Fruit fly (Drosophila melanogaster) whole organism, embryonic: Measurements from ENCODE around the gene CG17327.

Source experiments
- Bdp1 ChIP-seq: fragments of 200-800 bp; sonication (Bioruptor generic); optimal IDR thresholded peaks from 3 replicates; lab custom pipeline; 2016; ENCODE audit warnings: missing biosample characterization, missing genetic modification characterization
- CG10366 ChIP-seq: fragments of 200-800 bp; sonication (Bioruptor generic); IDR thresholded peaks from 2 replicates; pipeline ENCODE4 v1.3.6; 2022; ENCODE audit warnings: missing biosample characterization, missing genetic modification characterization
- CG10959 ChIP-seq: fragments of 200-800 bp; sonication (Bioruptor generic); IDR thresholded peaks from 2 replicates; pipeline ENCODE4 v1.3.6; 2022; ENCODE audit warnings: missing biosample characterization, missing genetic modification characterization
- CG10979 ChIP-seq: fragments of 200-800 bp; sonication (Bioruptor generic); optimal IDR thresholded peaks from 2 replicates; lab custom pipeline; 2018; ENCODE audit warnings: missing biosample characterization, mild to moderate bottlenecking, missing genetic modification characterization, moderate library complexity
- CG1233 ChIP-seq: fragments of 200-800 bp; sonication (Bioruptor generic); optimal IDR thresholded peaks from 4 replicates; lab custom pipeline; 2018; ENCODE audit warnings: missing biosample characterization, mild to moderate bottlenecking, missing genetic modification characterization
- CG14710 ChIP-seq: fragments of 200-800 bp; sonication (Bioruptor generic); optimal IDR thresholded peaks from 3 replicates; lab custom pipeline; 2019; ENCODE audit warnings: missing biosample characterization, mild to moderate bottlenecking, missing genetic modification characterization, moderate library complexity
- CG15514 ChIP-seq: fragments of 200-800 bp; sonication (Bioruptor generic); optimal IDR thresholded peaks from 3 replicates; lab custom pipeline; 2017; ENCODE audit warnings: missing biosample characterization, missing genetic modification characterization, mild to moderate bottlenecking, moderate library complexity, missing genetic modification reagents
- CG15601 ChIP-seq: fragments of 200-800 bp; sonication (Bioruptor generic); optimal IDR thresholded peaks from 3 replicates; lab custom pipeline; 2019; ENCODE audit warnings: missing biosample characterization, mild to moderate bottlenecking, missing genetic modification characterization, moderate library complexity
- CG1602 ChIP-seq: fragments of 200-800 bp; sonication (Bioruptor generic); optimal IDR thresholded peaks from 3 replicates; lab custom pipeline; 2016; ENCODE audit warnings: missing biosample characterization, missing genetic modification characterization
- CG16815 ChIP-seq: fragments of 200-800 bp; sonication (Bioruptor generic); optimal IDR thresholded peaks from 3 replicates; lab custom pipeline; 2017; ENCODE audit warnings: missing biosample characterization, mild to moderate bottlenecking, missing genetic modification characterization
- CG2678 ChIP-seq: fragments of 200-800 bp; sonication (Bioruptor generic); optimal IDR thresholded peaks from 3 replicates; lab custom pipeline; 2019; ENCODE audit warnings: missing biosample characterization, mild to moderate bottlenecking, missing genetic modification characterization, moderate library complexity
- CG32772 ChIP-seq: fragments of 200-800 bp; sonication (Bioruptor generic); IDR thresholded peaks from 2 replicates; pipeline ENCODE4 v1.3.6; 2022; ENCODE audit warnings: missing biosample characterization, missing genetic modification characterization
- CG34224 ChIP-seq: fragments of 200-800 bp; sonication (Bioruptor generic); IDR thresholded peaks from 3 replicates; pipeline ENCODE4 v1.3.6; 2022; ENCODE audit warnings: missing biosample characterization, missing genetic modification characterization; ENCODE audit not compliant: partially characterized antibody
- CG3847 ChIP-seq: fragments of 200-800 bp; sonication (Bioruptor generic); IDR thresholded peaks from 2 replicates; pipeline ENCODE4 v1.3.6; 2022; ENCODE audit warnings: missing biosample characterization, missing genetic modification characterization
- CG5953 ChIP-seq: fragments of 200-800 bp; sonication (Bioruptor generic); IDR thresholded peaks from 2 replicates; pipeline ENCODE4 v1.3.6; 2022; ENCODE audit warnings: missing biosample characterization, missing genetic modification characterization
- CG6683 ChIP-seq: fragments of 200-800 bp; sonication (Bioruptor generic); optimal IDR thresholded peaks from 2 replicates; lab custom pipeline; 2017; ENCODE audit warnings: missing biosample characterization, mild to moderate bottlenecking, missing genetic modification characterization, missing genetic modification reagents
- CG6689 ChIP-seq: fragments of 200-800 bp; sonication (Bioruptor generic); IDR thresholded peaks from 2 replicates; pipeline ENCODE4 v1.3.6; 2022; ENCODE audit warnings: missing biosample characterization, missing genetic modification characterization
- CG6765 ChIP-seq: fragments of 200-800 bp; sonication (Bioruptor generic); optimal IDR thresholded peaks from 3 replicates; lab custom pipeline; 2017; ENCODE audit warnings: missing biosample characterization, mild to moderate bottlenecking, missing genetic modification characterization
- CG7786 ChIP-seq: fragments of 200-800 bp; sonication (Bioruptor generic); optimal IDR thresholded peaks from 2 replicates; lab custom pipeline; 2016; ENCODE audit warnings: missing biosample characterization, missing genetic modification characterization
- Camta ChIP-seq: fragments of 200-800 bp; sonication (Bioruptor generic); optimal IDR thresholded peaks from 2 replicates; lab custom pipeline; 2016; ENCODE audit warnings: missing biosample characterization, missing genetic modification characterization
- CkIIα-i1 ChIP-seq: fragments of 200-800 bp; sonication (Bioruptor generic); IDR thresholded peaks from 2 replicates; pipeline ENCODE4 v1.3.6; 2022; ENCODE audit warnings: missing biosample characterization, missing genetic modification characterization
- Dfd ChIP-seq, 2 experiments: fragments of >200 bp; optimal IDR thresholded peaks; 2 replicates each; lab custom pipeline; 2017; ENCODE audit warnings: missing biosample characterization in 2 of 2, missing genetic modification characterization in 2 of 2
- Dref ChIP-seq: fragments of 200-800 bp; sonication (Bioruptor generic); IDR thresholded peaks from 2 replicates; pipeline ENCODE4 v1.3.6; 2022; ENCODE audit warnings: missing biosample characterization, missing genetic modification characterization
- Ets65A ChIP-seq: fragments of 200-800 bp; sonication (Bioruptor generic); peaks from one replicate; lab custom pipeline; 2016; ENCODE audit warnings: missing biosample characterization, missing genetic modification characterization
- HLH54F ChIP-seq: fragments of 200-800 bp; sonication (Bioruptor generic); optimal IDR thresholded peaks from 3 replicates; lab custom pipeline; 2016; ENCODE audit warnings: missing biosample characterization, missing genetic modification characterization
- Hmx ChIP-seq: fragments of 200-800 bp; sonication (Bioruptor generic); optimal IDR thresholded peaks from 2 replicates; lab custom pipeline; 2016; ENCODE audit warnings: missing biosample characterization, missing genetic modification characterization
- Hr78 ChIP-seq, 2 experiments: fragments of 200-800 bp in 1 of 2; fragments of >200 bp in 1 of 2; sonication (Bioruptor generic) in 1 of 2; optimal IDR thresholded peaks; 2 replicates each; lab custom pipeline; 2017 to 2019; ENCODE audit warnings: missing biosample characterization in 2 of 2, missing genetic modification characterization in 2 of 2, mild to moderate bottlenecking in 1 of 2, moderate library complexity in 1 of 2
- MBD-R2 ChIP-seq: fragments of 200-800 bp; sonication (Bioruptor generic); IDR thresholded peaks from 2 replicates; pipeline ENCODE4 v1.3.6; 2022; ENCODE audit warnings: missing biosample characterization, missing genetic modification characterization
- Ravus ChIP-seq: fragments of 200-800 bp; sonication (Bioruptor generic); IDR thresholded peaks from 2 replicates; pipeline ENCODE4 v1.3.6; 2022; ENCODE audit warnings: missing biosample characterization, missing genetic modification characterization
- Sox100B ChIP-seq: fragments of 200-800 bp; sonication (Bioruptor generic); optimal IDR thresholded peaks from 3 replicates; lab custom pipeline; 2018; ENCODE audit warnings: missing biosample characterization, mild to moderate bottlenecking, missing genetic modification characterization
- ash1 ChIP-seq: fragments of 200-800 bp; sonication (Bioruptor generic); optimal IDR thresholded peaks from 2 replicates; lab custom pipeline; 2018; ENCODE audit warnings: missing biosample characterization, mild to moderate bottlenecking, missing genetic modification characterization
- br ChIP-seq: fragments of >200 bp; optimal IDR thresholded peaks from 2 replicates; lab custom pipeline; 2017
- chinmo ChIP-seq: fragments of 200-800 bp; sonication (Bioruptor generic); IDR thresholded peaks from 4 replicates; pipeline ENCODE4 v1.3.6; 2022; ENCODE audit warnings: missing biosample characterization, missing genetic modification characterization; ENCODE audit not compliant: partially characterized antibody
- chn ChIP-seq: fragments of 200-800 bp; sonication (Bioruptor generic); optimal IDR thresholded peaks from 2 replicates; lab custom pipeline; 2016; ENCODE audit warnings: missing biosample characterization, missing genetic modification characterization
- ci ChIP-seq: fragments of 200-800 bp; sonication (Bioruptor generic); IDR thresholded peaks from 3 replicates; pipeline ENCODE4 v1.3.6; 2022; ENCODE audit warnings: missing biosample characterization, missing genetic modification characterization
- disco-r ChIP-seq: fragments of 200-800 bp; sonication (Bioruptor generic); optimal IDR thresholded peaks from 2 replicates; lab custom pipeline; 2016; ENCODE audit warnings: missing biosample characterization, missing genetic modification characterization
- dysf ChIP-seq: fragments of 200-800 bp; sonication (Bioruptor generic); IDR thresholded peaks from 3 replicates; pipeline ENCODE4 v1.3.6; 2022; ENCODE audit warnings: missing biosample characterization, missing genetic modification characterization
- fru ChIP-seq: fragments of >200 bp; optimal IDR thresholded peaks from 2 replicates; lab custom pipeline; 2017
- gsb ChIP-seq: fragments of 200-800 bp; sonication (Bioruptor generic); IDR thresholded peaks from 2 replicates; pipeline ENCODE4 v1.3.6; 2022; ENCODE audit warnings: missing biosample characterization, missing genetic modification characterization
- h ChIP-seq: fragments of >200 bp; optimal IDR thresholded peaks from 2 replicates; lab custom pipeline; 2017
- hkb ChIP-seq, 2 experiments: fragments of 200-800 bp in 1 of 2; fragments of >200 bp in 1 of 2; sonication (Bioruptor generic) in 1 of 2; IDR thresholded peaks in 1 of 2; optimal IDR thresholded peaks in 1 of 2; 2 replicates each; pipeline versions ENCODE4 v1.3.6 to Lab custom; 2017 to 2022; ENCODE audit warnings: missing biosample characterization in 1 of 2, missing genetic modification characterization in 1 of 2
- hth ChIP-seq: fragments of >200 bp; optimal IDR thresholded peaks from 2 replicates; lab custom pipeline; 2017; ENCODE audit warnings: inconsistent platforms
- klu ChIP-seq: fragments of 200-800 bp; sonication (Bioruptor generic); IDR thresholded peaks from 2 replicates; pipeline ENCODE4 v1.3.6; 2022; ENCODE audit warnings: missing biosample characterization, missing genetic modification characterization
- mirr ChIP-seq: fragments of 200-800 bp; sonication (Bioruptor generic); optimal IDR thresholded peaks from 3 replicates; lab custom pipeline; 2018; ENCODE audit warnings: missing biosample characterization, mild to moderate bottlenecking, missing genetic modification characterization
- phol ChIP-seq: fragments of 200-800 bp; sonication (Bioruptor generic); optimal IDR thresholded peaks from 3 replicates; lab custom pipeline; 2018; ENCODE audit warnings: missing biosample characterization, mild to moderate bottlenecking, missing genetic modification characterization, moderate library complexity
- ro ChIP-seq: fragments of 200-800 bp; sonication (Bioruptor generic); IDR thresholded peaks from 2 replicates; pipeline ENCODE4 v1.3.6; 2022; ENCODE audit warnings: missing biosample characterization, missing genetic modification characterization
- sna ChIP-seq: fragments of 200-800 bp; sonication (Bioruptor generic); IDR thresholded peaks from 2 replicates; pipeline ENCODE4 v1.3.6; 2022; ENCODE audit warnings: missing biosample characterization, missing genetic modification characterization; ENCODE audit not compliant: partially characterized antibody
- sug ChIP-seq: fragments of 200-800 bp; optimal IDR thresholded peaks from 2 replicates; lab custom pipeline; 2019; ENCODE audit warnings: missing biosample characterization, mild to moderate bottlenecking, missing genetic modification characterization, moderate library complexity
- tap ChIP-seq: fragments of 200-800 bp; optimal IDR thresholded peaks from 3 replicates; lab custom pipeline; 2019; ENCODE audit warnings: missing biosample characterization, mild to moderate bottlenecking, missing genetic modification characterization, moderate library complexity
- z ChIP-seq: fragments of 200-800 bp; sonication (Bioruptor generic); IDR thresholded peaks from 3 replicates; pipeline ENCODE4 v1.3.6; 2022; ENCODE audit warnings: missing biosample characterization, missing genetic modification characterization

Gene CG17327

dm6 chr3R:13030257-13031173 is 33.0 kb upstream of the CG17327 start, which contains the start of the genes CG46281 and CG46280 (continued):
- TF ChIP-seq Dref (GFP tag; lab: Robert Waterston, UW) (peak; percentile 72), CG10366 (GFP tag; lab: Robert Waterston, UW) (no peak), CG5953 (GFP tag; lab: Robert Waterston, UW) (no peak), CG2678 (tag; lab: Kevin White, UChicago) (no peak), HLH54F (GFP tag; lab: Kevin White, UChicago) (peak; percentile 48), CG10959 (GFP tag; lab: Robert Waterston, UW) (no peak), hth (lab: Kevin White, UChicago) (no peak), CG6683 (GFP tag; lab: Kevin White, UChicago) (no peak), Dfd (GFP tag; optimal IDR thresholded peaks at IDR 0.05; lab: Kevin White, UChicago) (no peak), ro (GFP tag; lab: Robert Waterston, UW) (no peak), CG1602 (GFP tag; lab: Kevin White, UChicago) (no peak), CG16815 (GFP tag; lab: Kevin White, UChicago) (no peak), CG15514 (peak; percentile 98), Sox100B (GFP tag; lab: Kevin White, UChicago) (no peak), ci (GFP tag; lab: Robert Waterston, UW) (no peak), CG10979 (tag; lab: Kevin White, UChicago) (no peak), CG6765 (GFP tag; lab: Kevin White, UChicago) (no peak), Bdp1 (GFP tag; lab: Kevin White, UChicago) (peak; percentile 23), sug (tag; lab: Kevin White, UChicago) (no peak), CG1233 (GFP tag; lab: Kevin White, UChicago) (no peak), h (no peak), hkb (optimal IDR thresholded peaks at IDR 0.05; lab: Kevin White, UChicago) (peak; percentile 83), hkb (GFP tag; IDR thresholded peaks at IDR 0.05; lab: Robert Waterston, UW) (peak; percentile 40; the same call in 1 of the 2 replicates), chn (GFP tag; lab: Kevin White, UChicago) (no peak), disco-r (GFP tag; lab: Kevin White, UChicago) (peak; percentile 2), CG32772 (GFP tag; lab: Robert Waterston, UW) (no peak), mirr (no peak), Ets65A (GFP tag; lab: Kevin White, UChicago) (peak; percentile 55), br (no peak), sna (GFP tag; lab: Robert Waterston, UW) (0 out of 2 replicates have a peak, but pooled peaks have one; percentile 53), ash1 (no peak), gsb (GFP tag; lab: Robert Waterston, UW) (no peak), Hmx (GFP tag; lab: Kevin White, UChicago) (no peak), CkIIα-i1 (GFP tag; lab: Robert Waterston, UW) (no peak), klu (no peak), chinmo (no peak), MBD-R2 (peak; percentile 66), CG3847 (GFP tag; lab: Robert Waterston, UW) (0 out of 2 replicates have a peak, but pooled peaks have one; percentile 36), dysf (GFP tag; lab: Robert Waterston, UW) (no peak), CG14710 (tag; lab: Kevin White, UChicago) (peak; percentile 93), Camta (GFP tag; lab: Kevin White, UChicago) (peak; percentile 24), Ravus (GFP tag; lab: Robert Waterston, UW) (no peak), CG15601 (tag; lab: Kevin White, UChicago) (no peak), CG7786 (GFP tag; lab: Kevin White, UChicago) (peak; percentile 6), fru (no peak), phol (no peak), tap (tag; lab: Kevin White, UChicago) (no peak), CG34224 (GFP tag; lab: Robert Waterston, UW) (peak; percentile 58; the same call in 2 of the 3 replicates), Hr78 (GFP tag; optimal IDR thresholded peaks at IDR 0.05; lab: Kevin White, UChicago) (no peak), CG6689 (GFP tag; lab: Robert Waterston, UW) (no peak), z (GFP tag; lab: Robert Waterston, UW) (no peak)
